Worm (Caenorhabditis elegans): ENCODE measurements around the gene lgc-45.

The lgc-45 gene

ce11 chrII:3547282-3547681 lies 10.0 kb upstream of the lgc-45 start:
- TF ChIP-seq elt-3 (tag; optimal IDR thresholded peaks at IDR 0.05) (no peak), nhr-76 (tag; optimal IDR thresholded peaks at IDR 0.05) (no peak), sem-2 (GFP tag; optimal IDR thresholded peaks at IDR 0.05) (no peak), nhr-237 (tag; optimal IDR thresholded peaks at IDR 0.05) (no peak), cnd-1 (tag; optimal IDR thresholded peaks at IDR 0.05) (peak; percentile 42), snpc-4 (tag; optimal IDR thresholded peaks at IDR 0.05) (no peak), blmp-1 (tag; optimal IDR thresholded peaks at IDR 0.05) (no peak), elt-1 (tag; optimal IDR thresholded peaks at IDR 0.05; ENCODE audit: borderline replicate concordance, insufficient read depth) (no peak), flh-1 (GFP tag; optimal IDR thresholded peaks at IDR 0.05) (no peak), unc-62 (GFP tag; optimal IDR thresholded peaks at IDR 0.05) (no peak), lin-32 (GFP tag; optimal IDR thresholded peaks at IDR 0.05) (no peak), pha-4 (tag; optimal IDR thresholded peaks at IDR 0.05) (no peak), mab-5 (tag; optimal IDR thresholded peaks at IDR 0.05) (no peak), nhr-28 (tag; optimal IDR thresholded peaks at IDR 0.05) (no peak), mls-2 (tag; optimal IDR thresholded peaks at IDR 0.05) (no peak), drap-1 (GFP tag; optimal IDR thresholded peaks at IDR 0.05) (peak; percentile 1), nhr-2 (tag; optimal IDR thresholded peaks at IDR 0.05) (no peak), ces-1 (GFP tag; optimal IDR thresholded peaks at IDR 0.05) (peak; percentile 66), unc-39 (tag; optimal IDR thresholded peaks at IDR 0.05) (no peak), unc-120 (tag; optimal IDR thresholded peaks at IDR 0.05; ENCODE audit: poor library complexity, severe bottlenecking) (peak; percentile 68), nhr-12 (tag; optimal IDR thresholded peaks at IDR 0.05) (no peak), ceh-39 (tag; optimal IDR thresholded peaks at IDR 0.05) (no peak), M03D4.4 (tag; optimal IDR thresholded peaks at IDR 0.05) (no peak), lsy-2 (tag; optimal IDR thresholded peaks at IDR 0.05) (no peak), sptf-1 (tag; optimal IDR thresholded peaks at IDR 0.05) (no peak), ztf-11 (tag; optimal IDR thresholded peaks at IDR 0.05) (no peak), lin-13 (tag; optimal IDR thresholded peaks at IDR 0.05) (no peak), ham-2 (GFP tag; optimal IDR thresholded peaks at IDR 0.05) (peak; percentile 45), ceh-83 (GFP tag; optimal IDR thresholded peaks at IDR 0.05) (peak; percentile 10), bed-3 (GFP tag; optimal IDR thresholded peaks at IDR 0.05) (no peak), mep-1 (tag; optimal IDR thresholded peaks at IDR 0.05) (peak; percentile 34), hlh-1 (tag; optimal IDR thresholded peaks at IDR 0.05) (peak; percentile 5), tbx-8 (GFP tag; optimal IDR thresholded peaks at IDR 0.05) (no peak)

ce11 chrII:3550352-3550751 lies 6.9 kb upstream of the lgc-45 start, which contains the start of gene W10G11.19:
W10G11.19 (plus strand) TSS chrII:3550652.
- TF ChIP-seq lin-32 (GFP tag; optimal IDR thresholded peaks at IDR 0.05) = no peak
- TF ChIP-seq nhr-237 (tag; optimal IDR thresholded peaks at IDR 0.05) = no peak
- no peak for TF ChIP-seq lsy-2 (tag; optimal IDR thresholded peaks at IDR 0.05)
- TF ChIP-seq lin-13 (tag; optimal IDR thresholded peaks at IDR 0.05) = no peak
- TF ChIP-seq unc-39 (tag; optimal IDR thresholded peaks at IDR 0.05) = no peak
- no peak for TF ChIP-seq hlh-1 (tag; optimal IDR thresholded peaks at IDR 0.05)
- TF ChIP-seq blmp-1 (tag; optimal IDR thresholded peaks at IDR 0.05) = no peak
- TF ChIP-seq zip-8 (tag; optimal IDR thresholded peaks at IDR 0.05) = no peak
- TF ChIP-seq mls-2 (tag; optimal IDR thresholded peaks at IDR 0.05) = no peak
- no peak for TF ChIP-seq ceh-39 (tag; optimal IDR thresholded peaks at IDR 0.05)
- TF ChIP-seq ces-1 (GFP tag; optimal IDR thresholded peaks at IDR 0.05) = no peak
- no peak for TF ChIP-seq sem-2 (GFP tag; optimal IDR thresholded peaks at IDR 0.05)
- no peak for TF ChIP-seq tbx-8 (GFP tag; optimal IDR thresholded peaks at IDR 0.05)
- no peak for TF ChIP-seq bed-3 (GFP tag; optimal IDR thresholded peaks at IDR 0.05)
- TF ChIP-seq elt-1 (tag; optimal IDR thresholded peaks at IDR 0.05; ENCODE audit: borderline replicate concordance, insufficient read depth) = no peak
- TF ChIP-seq nhr-2 (tag; optimal IDR thresholded peaks at IDR 0.05) = no peak
- TF ChIP-seq drap-1 (GFP tag; optimal IDR thresholded peaks at IDR 0.05) = no peak
- no peak for TF ChIP-seq flh-1 (GFP tag; optimal IDR thresholded peaks at IDR 0.05)

ce11 chrII:3553453-3553852 lies 3.8 kb upstream of the lgc-45 start, which contains the start of gene dnc-3:
dnc-3 (plus strand) TSS chrII:3553724.
- peak; percentile 29 for TF ChIP-seq lsy-2 (tag; optimal IDR thresholded peaks at IDR 0.05)
- no peak for TF ChIP-seq flh-1 (GFP tag; optimal IDR thresholded peaks at IDR 0.05)
- peak; percentile 17 for TF ChIP-seq ceh-43 (GFP tag; optimal IDR thresholded peaks at IDR 0.05)
- peak; percentile 5 for TF ChIP-seq nhr-237 (tag; optimal IDR thresholded peaks at IDR 0.05)
- TF ChIP-seq lin-13 (tag; optimal IDR thresholded peaks at IDR 0.05) = no peak
- peak; percentile 75 for TF ChIP-seq ces-1 (GFP tag; optimal IDR thresholded peaks at IDR 0.05)
- peak; percentile 14 for TF ChIP-seq mep-1 (tag; optimal IDR thresholded peaks at IDR 0.05)

Measured in whole organism, mixed stage, embryonic.